Worm (Caenorhabditis elegans): ENCODE measurements around the gene uggt-1.

DNA sequence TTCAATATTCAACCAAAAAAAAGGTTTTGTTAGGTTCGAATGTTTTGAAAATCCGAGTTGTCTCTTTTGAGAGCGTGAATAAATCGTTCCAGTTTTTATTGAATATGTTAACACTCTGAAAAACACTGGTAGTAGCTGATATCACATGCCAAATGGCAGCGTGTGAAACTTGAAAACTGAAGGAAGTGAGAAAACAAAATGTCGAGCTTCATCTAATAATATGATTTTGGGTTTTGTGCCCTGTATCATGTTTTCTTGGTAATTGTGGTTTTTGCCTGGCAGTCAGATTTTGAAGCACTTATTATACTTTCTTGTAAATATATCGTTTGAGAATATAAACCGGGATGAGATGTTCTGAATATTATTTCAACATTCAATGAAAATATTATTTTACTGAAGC is 2.0 kb upstream of the uggt-1 start, which contains the start of gene F48E3.6:
- TF ChIP-seq snpc-4 (GFP tag; optimal IDR thresholded peaks at IDR 0.05) (no peak), snpc-4 (tag; optimal IDR thresholded peaks at IDR 0.05) (no peak), ceh-91 (GFP tag; IDR thresholded peaks at IDR 0.05) (no peak), nhr-179 (tag; optimal IDR thresholded peaks at IDR 0.05) (no peak), ama-1 (optimal IDR thresholded peaks at IDR 0.05) (no peak), ama-1 (GFP tag; optimal IDR thresholded peaks at IDR 0.05) (no peak), hsf-1 (GFP tag; IDR thresholded peaks at IDR 0.05) (no peak), lin-35 (GFP tag; optimal IDR thresholded peaks at IDR 0.05) (no peak), tbx-9 (tag; optimal IDR thresholded peaks at IDR 0.05; ENCODE audit: borderline replicate concordance) (no peak), F57C9.4 (tag; optimal IDR thresholded peaks at IDR 0.05) (no peak), dpl-1 (GFP tag; optimal IDR thresholded peaks at IDR 0.05) (no peak), athp-1 (tag; optimal IDR thresholded peaks at IDR 0.05) (no peak), madf-3 (GFP tag; IDR thresholded peaks at IDR 0.05) (no peak), die-1 (tag; optimal IDR thresholded peaks at IDR 0.05) (no peak)

Measured in whole organism, young adult.